Worm (Caenorhabditis elegans): ENCODE measurements around the gene cox-14.
A peak's percentile ranks its signal among the peaks of the same experiment; 100 is the strongest.

Gene cox-14

ce11 chrIII:10270778-10271307 is 52.1 kb downstream of the cox-14 start, which contains the start of gene cnk-1 (continued):
- peak; percentile 63 to 77 for TF ChIP-seq lin-35 (GFP tag; optimal IDR thresholded peaks at IDR 0.05)
- TF ChIP-seq lin-13 (GFP tag; optimal IDR thresholded peaks at IDR 0.05), result peak; percentile 34
- no peak for TF ChIP-seq nhr-28 (tag; optimal IDR thresholded peaks at IDR 0.05)
- peak; percentile 9 for TF ChIP-seq jun-1 (tag; optimal IDR thresholded peaks at IDR 0.05)
- peak; percentile 98 for TF ChIP-seq nhr-19 (GFP tag; conservative IDR thresholded peaks at IDR 0.05)
- peak; percentile 86 for TF ChIP-seq ceh-63 (GFP tag; optimal IDR thresholded peaks at IDR 0.05)
- no peak for TF ChIP-seq nhr-76 (tag; optimal IDR thresholded peaks at IDR 0.05)
- TF ChIP-seq pag-3 (tag; optimal IDR thresholded peaks at IDR 0.05; ENCODE audit: borderline replicate concordance, insufficient read depth), result no peak
- TF ChIP-seq nhr-20 (tag; optimal IDR thresholded peaks at IDR 0.05), result peak; percentile 77
- TF ChIP-seq tlp-1 (tag; optimal IDR thresholded peaks at IDR 0.05), result no peak
- TF ChIP-seq nhr-237 (tag; optimal IDR thresholded peaks at IDR 0.05), result no peak
- TF ChIP-seq rnt-1 (tag; optimal IDR thresholded peaks at IDR 0.05), result peak; percentile 99
- no peak for TF ChIP-seq ama-1 (optimal IDR thresholded peaks at IDR 0.05)
- peak; percentile 83 for TF ChIP-seq lin-15B (tag; optimal IDR thresholded peaks at IDR 0.05)
- TF ChIP-seq irx-1 (tag; optimal IDR thresholded peaks at IDR 0.05), result peak; percentile 86
- peak; percentile 83 for TF ChIP-seq egl-13 (tag; optimal IDR thresholded peaks at IDR 0.05)
- TF ChIP-seq skn-1 (tag; optimal IDR thresholded peaks at IDR 0.05), result peak; percentile 16
- TF ChIP-seq nhr-77 (tag; optimal IDR thresholded peaks at IDR 0.05), result peak; percentile 50
- peak; percentile 76 for TF ChIP-seq C04F5.9 (tag; optimal IDR thresholded peaks at IDR 0.05)
- TF ChIP-seq lin-14 (GFP tag; optimal IDR thresholded peaks at IDR 0.05), result peak; percentile 88
- TF ChIP-seq blmp-1 (tag; optimal IDR thresholded peaks at IDR 0.05), result no peak
- TF ChIP-seq mep-1 (tag; optimal IDR thresholded peaks at IDR 0.05), result peak; percentile 43
- peak; percentile 87 for TF ChIP-seq fkh-8 (tag; optimal IDR thresholded peaks at IDR 0.05)
- no peak for TF ChIP-seq hlh-17 (GFP tag; optimal IDR thresholded peaks at IDR 0.05; ENCODE audit: borderline replicate concordance)
- peak; percentile 88 for TF ChIP-seq snu-23 (GFP tag; optimal IDR thresholded peaks at IDR 0.05)
- no peak for TF ChIP-seq hpl-2 (GFP tag; optimal IDR thresholded peaks at IDR 0.05)
- no peak for TF ChIP-seq unc-30 (tag; optimal IDR thresholded peaks at IDR 0.05)
- peak; percentile 90 for TF ChIP-seq nhr-85 (tag)
- TF ChIP-seq dsc-1 (tag; optimal IDR thresholded peaks at IDR 0.05), result peak; percentile 87
- no peak for TF ChIP-seq pqm-1 (tag; optimal IDR thresholded peaks at IDR 0.05)
- peak; percentile 78 to 81 for TF ChIP-seq efl-1 (optimal IDR thresholded peaks at IDR 0.05)
- TF ChIP-seq efl-1 (GFP tag; optimal IDR thresholded peaks at IDR 0.05 in 1 of 2), result peak; percentile 67 to 97
- TF ChIP-seq alr-1 (tag; optimal IDR thresholded peaks at IDR 0.05; ENCODE audit: borderline replicate concordance), result no peak
- TF ChIP-seq aly-2 (tag; optimal IDR thresholded peaks at IDR 0.05), result no peak

ce11 chrIII:10271807-10272206 is 53.1 kb downstream of the cox-14 start:
- TF ChIP-seq efl-1 (optimal IDR thresholded peaks at IDR 0.05), result no peak
- peak in 1 of 2 experiments; percentile 70 for TF ChIP-seq efl-1 (GFP tag; optimal IDR thresholded peaks at IDR 0.05 in 1 of 2)
- no peak for TF ChIP-seq unc-62 (GFP tag; optimal IDR thresholded peaks at IDR 0.05)
